Worm (Caenorhabditis elegans): ENCODE results near the gene Y26G10.6.

DNA sequence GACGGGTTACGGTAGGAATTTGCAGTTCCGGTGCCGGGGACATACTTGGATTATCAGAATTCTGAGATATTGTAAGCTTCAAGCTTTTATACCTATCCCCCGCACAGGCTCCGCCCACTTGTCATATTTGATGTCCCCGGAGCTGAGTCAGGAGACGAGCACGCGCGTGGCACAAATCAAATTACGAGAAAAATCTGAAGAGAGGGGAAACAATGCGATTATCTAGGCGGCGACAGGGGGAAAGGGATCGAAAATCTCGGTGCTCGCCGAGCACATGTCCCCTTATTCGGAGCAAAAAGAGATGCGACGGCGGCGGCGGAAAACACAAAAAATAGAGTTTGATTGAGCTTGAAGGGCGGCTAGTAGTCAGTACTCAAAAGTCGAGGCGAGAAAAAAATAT lies 49.4 kb downstream of the Y26G10.6 start, which contains the start of gene R12G8.1:
- TF ChIP-seq R02D3.7 (tag; optimal IDR thresholded peaks at IDR 0.05) (no peak), hlh-30 (tag; optimal IDR thresholded peaks at IDR 0.05; ENCODE audit: insufficient read depth) (no peak), spr-3 (GFP tag; optimal IDR thresholded peaks at IDR 0.05) (no peak), ama-1 (optimal IDR thresholded peaks at IDR 0.05) (no peak), F10B5.3 (tag; optimal IDR thresholded peaks at IDR 0.05) (no peak), set-16 (GFP tag; IDR thresholded peaks at IDR 0.05) (peak; percentile 49), nhr-237 (tag; optimal IDR thresholded peaks at IDR 0.05) (no peak), pqm-1 (tag; optimal IDR thresholded peaks at IDR 0.05) (no peak), mdl-1 (tag; optimal IDR thresholded peaks at IDR 0.05) (no peak)
